Worm (Caenorhabditis elegans) whole organism, L3 larva: ENCODE measurements around the gene mrps-18A.
"Not testable (repeated sequence)": the region's sequence is repeated elsewhere in the genome, so short reads cannot be mapped to it uniquely, and the experiment has no call there.

Experiments
- egl-27 ChIP-seq: sonication (generic microtip); optimal IDR thresholded peaks from 4 replicates; lab custom pipeline; 2017; ENCODE audit warnings: missing biosample characterization, missing genetic modification reagents, missing genetic modification characterization
- elt-3 ChIP-seq, 3 experiments: fragments of 150-350 bp in 1 of 3; sonication (generic microtip) in 2 of 3; optimal IDR thresholded peaks; 2 replicates in 2 of 3; 4 replicates in 1 of 3; lab custom pipeline; 2014 to 2017; ENCODE audit warnings: missing biosample characterization in 3 of 3, missing genetic modification characterization in 3 of 3
- fkh-10 ChIP-seq: sonication (generic microtip); optimal IDR thresholded peaks from 2 replicates; lab custom pipeline; 2017; ENCODE audit warnings: missing biosample characterization, missing genetic modification reagents, missing genetic modification characterization
- jun-1 ChIP-seq: fragments of 150-350 bp; optimal IDR thresholded peaks from 2 replicates; lab custom pipeline; 2014; ENCODE audit warnings: missing biosample characterization, missing genetic modification reagents, missing genetic modification characterization
- nfya-1 ChIP-seq: sonication (generic microtip); optimal IDR thresholded peaks from 2 replicates; lab custom pipeline; 2017; ENCODE audit warnings: missing genetic modification characterization, mild to moderate bottlenecking, missing compliant biosample characterization, antibody characterized with exemption, moderate library complexity; ENCODE audit not compliant: insufficient read depth
- nhr-237 ChIP-seq: fragments of 150-350 bp; optimal IDR thresholded peaks from 2 replicates; lab custom pipeline; 2014; ENCODE audit warnings: missing biosample characterization, missing genetic modification characterization
- nhr-28 ChIP-seq: fragments of 150-350 bp; optimal IDR thresholded peaks from 2 replicates; lab custom pipeline; 2014; ENCODE audit warnings: missing biosample characterization, missing genetic modification characterization
- nhr-77 ChIP-seq: fragments of 150-350 bp; optimal IDR thresholded peaks from 2 replicates; lab custom pipeline; 2014; ENCODE audit warnings: missing biosample characterization, missing genetic modification characterization
- tbx-2 ChIP-seq: sonication (generic microtip); optimal IDR thresholded peaks from 2 replicates; lab custom pipeline; 2016; ENCODE audit warnings: mild to moderate bottlenecking, missing genetic modification characterization, missing compliant biosample characterization
- unc-62 ChIP-seq: fragments of 150-350 bp; sonication (generic microtip); optimal IDR thresholded peaks from 4 replicates; lab custom pipeline; 2014; ENCODE audit warnings: missing biosample characterization, missing genetic modification reagents, missing genetic modification characterization

- TF ChIP-seq tbx-2 (tag; lab: Kevin White, UChicago); jun-1 (tag; lab: Kevin White, UChicago); nhr-28 (tag; lab: Kevin White, UChicago); unc-62 (GFP tag; lab: Kevin White, UChicago); elt-3 (tag; optimal IDR thresholded peaks at IDR 0.05; lab: Kevin White, UChicago); nfya-1 (tag; lab: Kevin White, UChicago); nhr-77 (tag; lab: Kevin White, UChicago); fkh-10; nhr-237 (tag; lab: Kevin White, UChicago); egl-27: not testable (repeated sequence)
Measured at ce11 chrIII:8347822-8348221, 16.1 kb upstream of the mrps-18A start, which contains the start of gene clc-29.
